Worm (Caenorhabditis elegans): ENCODE data around the gene D1086.2.

- TF ChIP-seq elt-2 (tag; optimal IDR thresholded peaks at IDR 0.05) (no peak), lir-3 (tag; optimal IDR thresholded peaks at IDR 0.05; ENCODE audit: poor library complexity) (no peak), pqm-1 (tag; optimal IDR thresholded peaks at IDR 0.05) (no peak), fkh-10 (GFP tag; optimal IDR thresholded peaks at IDR 0.05) (no peak), nhr-90 (tag; optimal IDR thresholded peaks at IDR 0.05; ENCODE audit: poor library complexity) (no peak)
Measured at ce11 chrV:14128858-14129257, 30.4 kb upstream of the D1086.2 start.
